Fruit fly (Drosophila melanogaster) whole organism, embryonic: Measurements from ENCODE around the gene GstD10.

Source experiments
- Bgb ChIP-seq: fragments of 200-800 bp; sonication (Bioruptor generic); IDR thresholded peaks from 2 replicates; pipeline ENCODE4 v1.3.6; 2022; ENCODE audit warnings: missing biosample characterization, missing genetic modification characterization; ENCODE audit not compliant: partially characterized antibody
- CG10267 ChIP-seq: fragments of 200-800 bp; sonication (Bioruptor generic); optimal IDR thresholded peaks from 2 replicates; lab custom pipeline; 2018; ENCODE audit warnings: missing biosample characterization, mild to moderate bottlenecking, missing genetic modification characterization, moderate library complexity
- CG12659 ChIP-seq: fragments of 200-800 bp; sonication (Bioruptor generic); optimal IDR thresholded peaks from 3 replicates; lab custom pipeline; 2017; ENCODE audit warnings: mild to moderate bottlenecking, missing biosample characterization, missing genetic modification reagents, missing genetic modification characterization
- CG14667 ChIP-seq: fragments of 200-800 bp; sonication (Bioruptor generic); IDR thresholded peaks from 2 replicates; pipeline ENCODE4 v1.3.6; 2022; ENCODE audit warnings: missing biosample characterization, missing genetic modification characterization
- CG15514 ChIP-seq: fragments of 200-800 bp; sonication (Bioruptor generic); optimal IDR thresholded peaks from 3 replicates; lab custom pipeline; 2017; ENCODE audit warnings: missing biosample characterization, missing genetic modification characterization, mild to moderate bottlenecking, moderate library complexity, missing genetic modification reagents
- CG18764 ChIP-seq: fragments of 200-800 bp; sonication (Bioruptor generic); optimal IDR thresholded peaks from 3 replicates; lab custom pipeline; 2016; ENCODE audit warnings: missing biosample characterization, missing genetic modification characterization
- CG2116 ChIP-seq: fragments of 200-800 bp; sonication (Bioruptor generic); optimal IDR thresholded peaks from 3 replicates; lab custom pipeline; 2018; ENCODE audit warnings: missing biosample characterization, mild to moderate bottlenecking, missing genetic modification characterization
- CG34224 ChIP-seq: fragments of 200-800 bp; sonication (Bioruptor generic); IDR thresholded peaks from 3 replicates; pipeline ENCODE4 v1.3.6; 2022; ENCODE audit warnings: missing biosample characterization, missing genetic modification characterization; ENCODE audit not compliant: partially characterized antibody
- CG4282 ChIP-seq: fragments of 200-800 bp; sonication (Bioruptor generic); optimal IDR thresholded peaks from 2 replicates; lab custom pipeline; 2016; ENCODE audit warnings: missing biosample characterization, missing genetic modification characterization
- CG4360 ChIP-seq: fragments of 200-800 bp; sonication (Bioruptor generic); IDR thresholded peaks from 2 replicates; pipeline ENCODE4 v1.3.6; 2022; ENCODE audit warnings: missing biosample characterization, missing genetic modification characterization
- CG4617 ChIP-seq: fragments of 200-800 bp; sonication (Bioruptor generic); optimal IDR thresholded peaks from 3 replicates; lab custom pipeline; 2016; ENCODE audit warnings: missing biosample characterization, missing genetic modification characterization, borderline replicate concordance
- CG6254 ChIP-seq: fragments of 200-800 bp; sonication (Bioruptor generic); optimal IDR thresholded peaks from 3 replicates; lab custom pipeline; 2017; ENCODE audit warnings: mild to moderate bottlenecking, missing biosample characterization, missing genetic modification reagents, missing genetic modification characterization
- CG6765 ChIP-seq: fragments of 200-800 bp; sonication (Bioruptor generic); optimal IDR thresholded peaks from 3 replicates; lab custom pipeline; 2017; ENCODE audit warnings: missing biosample characterization, mild to moderate bottlenecking, missing genetic modification characterization
- CG6791 ChIP-seq: fragments of 200-800 bp; sonication (Bioruptor generic); IDR thresholded peaks from 3 replicates; pipeline ENCODE4 v1.3.6; 2022; ENCODE audit warnings: missing biosample characterization, missing genetic modification characterization; ENCODE audit not compliant: partially characterized antibody
- CG8478 ChIP-seq: fragments of >200 bp; optimal IDR thresholded peaks from 2 replicates; lab custom pipeline; 2018
- CG9215 ChIP-seq: fragments of 200-800 bp; sonication (Bioruptor generic); IDR thresholded peaks from 2 replicates; pipeline ENCODE4 v1.3.6; 2022; ENCODE audit warnings: missing biosample characterization, missing genetic modification characterization
- CG9876 ChIP-seq: fragments of 200-800 bp; sonication (Bioruptor generic); optimal IDR thresholded peaks from 2 replicates; lab custom pipeline; 2016; ENCODE audit warnings: missing biosample characterization, missing genetic modification characterization
- Dip3 ChIP-seq: fragments of 200-800 bp; sonication (Bioruptor generic); optimal IDR thresholded peaks from 3 replicates; lab custom pipeline; 2016; ENCODE audit warnings: missing biosample characterization, missing genetic modification characterization
- Dll ChIP-seq: fragments of 200-800 bp; sonication (Bioruptor generic); IDR thresholded peaks from 4 replicates; pipeline ENCODE4 v1.3.6; 2022; ENCODE audit warnings: missing biosample characterization, missing genetic modification characterization; ENCODE audit not compliant: partially characterized antibody
- Dref ChIP-seq: fragments of 200-800 bp; sonication (Bioruptor generic); IDR thresholded peaks from 2 replicates; pipeline ENCODE4 v1.3.6; 2022; ENCODE audit warnings: missing biosample characterization, missing genetic modification characterization
- Fer2 ChIP-seq: fragments of 200-800 bp; sonication (Bioruptor generic); optimal IDR thresholded peaks from 2 replicates; lab custom pipeline; 2018; ENCODE audit warnings: missing biosample characterization, mild to moderate bottlenecking, missing genetic modification characterization, moderate library complexity
- HLH4C ChIP-seq: fragments of 200-800 bp; sonication (Bioruptor generic); IDR thresholded peaks from 3 replicates; pipeline ENCODE4 v1.3.6; 2022; ENCODE audit warnings: missing biosample characterization, missing genetic modification characterization; ENCODE audit not compliant: partially characterized antibody
- Hey ChIP-seq: fragments of 200-800 bp; sonication (Bioruptor generic); optimal IDR thresholded peaks from 3 replicates; lab custom pipeline; 2018; ENCODE audit warnings: missing biosample characterization, mild to moderate bottlenecking, missing genetic modification characterization
- Hr51 ChIP-seq, 2 experiments: fragments of 200-800 bp; sonication (Bioruptor generic); optimal IDR thresholded peaks; 2 replicates in 1 of 2; 3 replicates in 1 of 2; lab custom pipeline; 2016 to 2018; ENCODE audit warnings: missing biosample characterization in 2 of 2, missing genetic modification characterization in 2 of 2, mild to moderate bottlenecking in 1 of 2, moderate library complexity in 1 of 2
- Kr ChIP-seq: fragments of 200-800 bp; sonication (Bioruptor generic); optimal IDR thresholded peaks from 2 replicates; lab custom pipeline; 2017; ENCODE audit warnings: missing biosample characterization, mild to moderate bottlenecking, missing genetic modification characterization
- Oaz ChIP-seq: fragments of 200-800 bp; sonication (Bioruptor generic); IDR thresholded peaks from 2 replicates; pipeline ENCODE4 v1.3.6; 2022; ENCODE audit warnings: missing biosample characterization, missing genetic modification characterization
- Side ChIP-seq: fragments of 200-800 bp; sonication (Bioruptor generic); optimal IDR thresholded peaks from 2 replicates; lab custom pipeline; 2016; ENCODE audit warnings: missing biosample characterization, missing genetic modification characterization
- Spps ChIP-seq: fragments of 200-800 bp; sonication (Bioruptor generic); optimal IDR thresholded peaks from 2 replicates; lab custom pipeline; 2018; ENCODE audit warnings: missing biosample characterization, mild to moderate bottlenecking, missing genetic modification characterization
- Trl ChIP-seq, 3 experiments: fragments of >200 bp in 2 of 3; fragments of 200-800 bp in 1 of 3; sonication (Bioruptor generic) in 1 of 3; optimal IDR thresholded peaks; 2 replicates in 1 of 3; 3 replicates in 2 of 3; lab custom pipeline; 2016 to 2017; ENCODE audit warnings: missing biosample characterization in 1 of 3, missing genetic modification characterization in 1 of 3
- YL-1 ChIP-seq: fragments of 200-800 bp; sonication (Bioruptor generic); optimal IDR thresholded peaks from 3 replicates; lab custom pipeline; 2017; ENCODE audit warnings: missing biosample characterization, mild to moderate bottlenecking, missing genetic modification characterization
- al ChIP-seq: fragments of 200-800 bp; sonication (Bioruptor generic); IDR thresholded peaks from 2 replicates; pipeline ENCODE4 v1.3.6; 2022; ENCODE audit warnings: missing biosample characterization, missing genetic modification characterization
- ase ChIP-seq: fragments of 200-800 bp; sonication (Bioruptor generic); IDR thresholded peaks from 3 replicates; pipeline ENCODE4 v1.3.6; 2022; ENCODE audit warnings: missing biosample characterization, missing genetic modification characterization
- bigmax ChIP-seq: fragments of 200-800 bp; sonication (Bioruptor generic); optimal IDR thresholded peaks from 2 replicates; lab custom pipeline; 2018; ENCODE audit warnings: missing biosample characterization, mild to moderate bottlenecking, missing genetic modification characterization
- ci ChIP-seq: fragments of 200-800 bp; sonication (Bioruptor generic); IDR thresholded peaks from 3 replicates; pipeline ENCODE4 v1.3.6; 2022; ENCODE audit warnings: missing biosample characterization, missing genetic modification characterization
- fd102C ChIP-seq: fragments of 200-800 bp; sonication (Bioruptor generic); optimal IDR thresholded peaks from 2 replicates; lab custom pipeline; 2018; ENCODE audit warnings: missing biosample characterization, mild to moderate bottlenecking, missing genetic modification characterization, moderate library complexity
- fru ChIP-seq: fragments of >200 bp; optimal IDR thresholded peaks from 2 replicates; lab custom pipeline; 2017
- gem ChIP-seq: fragments of 200-800 bp; sonication (Bioruptor generic); optimal IDR thresholded peaks from 2 replicates; lab custom pipeline; 2019; ENCODE audit warnings: missing biosample characterization, mild to moderate bottlenecking, missing genetic modification characterization, moderate library complexity
- hbn ChIP-seq: fragments of 200-800 bp; sonication (Bioruptor generic); IDR thresholded peaks from 2 replicates; pipeline ENCODE4 v1.3.6; 2022; ENCODE audit warnings: missing biosample characterization, missing genetic modification characterization; ENCODE audit not compliant: partially characterized antibody
- inv ChIP-seq: fragments of 200-800 bp; sonication (Bioruptor generic); IDR thresholded peaks from 2 replicates; pipeline ENCODE4 v1.3.6; 2022; ENCODE audit warnings: missing biosample characterization, missing genetic modification characterization; ENCODE audit not compliant: partially characterized antibody
- lbe ChIP-seq: fragments of 200-800 bp; sonication (Bioruptor generic); optimal IDR thresholded peaks from 2 replicates; lab custom pipeline; 2016; ENCODE audit warnings: missing biosample characterization, mild to moderate bottlenecking, missing genetic modification characterization
- mam ChIP-seq: fragments of 200-800 bp; sonication (Bioruptor generic); optimal IDR thresholded peaks from 3 replicates; lab custom pipeline; 2016; ENCODE audit warnings: missing biosample characterization, missing genetic modification characterization
- nau ChIP-seq: fragments of 200-800 bp; sonication (Bioruptor generic); optimal IDR thresholded peaks from 3 replicates; lab custom pipeline; 2017; ENCODE audit warnings: missing biosample characterization, mild to moderate bottlenecking, missing genetic modification characterization, missing genetic modification reagents
- nmo ChIP-seq: fragments of 200-800 bp; sonication (Bioruptor generic); optimal IDR thresholded peaks from 2 replicates; lab custom pipeline; 2018; ENCODE audit warnings: missing biosample characterization, mild to moderate bottlenecking, missing genetic modification characterization, moderate library complexity
- onecut ChIP-seq: fragments of 200-800 bp; sonication (Bioruptor generic); IDR thresholded peaks from 2 replicates; pipeline ENCODE4 v1.3.6; 2022; ENCODE audit warnings: missing biosample characterization, missing genetic modification characterization
- repo ChIP-seq: fragments of 200-800 bp; sonication (Bioruptor generic); optimal IDR thresholded peaks from 2 replicates; lab custom pipeline; 2016; ENCODE audit warnings: missing biosample characterization, missing genetic modification characterization
- row ChIP-seq: fragments of 200-800 bp; sonication (Bioruptor generic); IDR thresholded peaks from 3 replicates; pipeline ENCODE4 v1.3.6; 2022; ENCODE audit warnings: missing biosample characterization, missing genetic modification characterization
- ttk ChIP-seq: fragments of 200-800 bp; sonication (Bioruptor generic); IDR thresholded peaks from 2 replicates; pipeline ENCODE4 v2.1.2; 2022; ENCODE audit warnings: missing biosample characterization, missing genetic modification characterization
- vfl ChIP-seq: fragments of 200-800 bp; sonication (Bioruptor generic); optimal IDR thresholded peaks from 2 replicates; lab custom pipeline; 2016; ENCODE audit warnings: missing biosample characterization, missing genetic modification characterization
- z ChIP-seq: fragments of 200-800 bp; sonication (Bioruptor generic); IDR thresholded peaks from 3 replicates; pipeline ENCODE4 v1.3.6; 2022; ENCODE audit warnings: missing biosample characterization, missing genetic modification characterization

The GstD10 gene

DNA sequence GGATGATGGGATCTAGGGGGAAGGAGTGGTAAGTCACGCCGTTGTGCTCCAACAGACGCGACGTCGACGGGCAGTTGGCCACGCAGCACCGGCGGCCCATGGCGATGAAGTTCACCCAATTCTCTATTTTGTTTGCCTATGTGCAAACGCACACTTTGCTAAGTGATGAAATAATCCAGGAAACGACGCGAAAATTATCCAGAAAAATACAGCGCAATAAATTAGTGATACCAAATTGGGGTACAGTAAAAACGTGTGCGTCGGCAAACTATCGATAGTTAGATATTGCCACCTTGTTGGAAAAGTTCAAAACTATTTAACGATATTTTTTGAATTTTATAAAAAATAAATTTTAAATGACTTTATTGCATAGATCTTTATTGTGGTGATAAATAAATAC, 9.5 kb downstream of the GstD10 start, which contains the start of gene MBD-R2 (continued):
- peak; percentile 60 for TF ChIP-seq CG2116 (GFP tag; lab: Kevin White, UChicago)
- TF ChIP-seq Hr51 (GFP tag; optimal IDR thresholded peaks at IDR 0.05; lab: Kevin White, UChicago) = peak in 1 of 2 experiments; percentile 3
- TF ChIP-seq hbn (GFP tag; lab: Robert Waterston, UW) = peak; percentile 71
- TF ChIP-seq row (GFP tag; lab: Robert Waterston, UW) = peak; percentile 69
- TF ChIP-seq CG4360 (GFP tag; lab: Robert Waterston, UW) = no peak
- TF ChIP-seq lbe = peak; percentile 9
- peak; percentile 37; the same call in 2 of the 3 replicates for TF ChIP-seq HLH4C (GFP tag; lab: Robert Waterston, UW)
- TF ChIP-seq CG34224 (GFP tag; lab: Robert Waterston, UW) = peak; percentile 66; the same call in 2 of the 3 replicates
- TF ChIP-seq z = no peak
- no peak for TF ChIP-seq onecut (GFP tag; lab: Robert Waterston, UW)
- no peak for TF ChIP-seq CG4282 (GFP tag; lab: Kevin White, UChicago)
- TF ChIP-seq nmo (GFP tag; lab: Kevin White, UChicago) = peak; percentile 23
- TF ChIP-seq Side = no peak
- TF ChIP-seq CG6791 = 0 out of 3 replicates have a peak, but pooled peaks have one; percentile 34
- no peak for TF ChIP-seq Hey (tag; lab: Kevin White, UChicago)
- TF ChIP-seq YL-1 (GFP tag; lab: Kevin White, UChicago) = peak; percentile 87
- TF ChIP-seq gem (tag; lab: Kevin White, UChicago) = peak; percentile 22
- peak; percentile 78 for TF ChIP-seq Dll
- no peak for TF ChIP-seq CG6765 (GFP tag; lab: Kevin White, UChicago)
- peak; percentile 94 for TF ChIP-seq CG4617 (GFP tag; lab: Kevin White, UChicago)
- TF ChIP-seq mam (GFP tag; lab: Kevin White, UChicago) = no peak
- TF ChIP-seq nau (GFP tag; lab: Kevin White, UChicago) = no peak
- peak; percentile 62 for TF ChIP-seq CG12659 (GFP tag; lab: Kevin White, UChicago)
- TF ChIP-seq CG15514 = peak; percentile 47
- TF ChIP-seq CG10267 (tag; lab: Kevin White, UChicago) = peak; percentile 41

dm6 chr3R:12352003-12352402, 13.5 kb downstream of the GstD10 start, which contains the start of gene CG10041:
TSS of gene CG10041 (minus strand) at chr3R:12352103.
- no peak for TF ChIP-seq CG9876 (GFP tag; lab: Kevin White, UChicago)
- TF ChIP-seq vfl (GFP tag; lab: Kevin White, UChicago) = no peak
- TF ChIP-seq Dip3 (GFP tag; lab: Kevin White, UChicago) = no peak
- no peak for TF ChIP-seq repo
- TF ChIP-seq CG9215 = no peak
- TF ChIP-seq ttk (GFP tag; lab: Robert Waterston, UW) = no peak
- no peak for TF ChIP-seq Dref (GFP tag; lab: Robert Waterston, UW)
- no peak for TF ChIP-seq fru (lab: Kevin White, UChicago)
- no peak for TF ChIP-seq Fer2 (tag; lab: Kevin White, UChicago)

- TF ChIP-seq bigmax (GFP tag; lab: Kevin White, UChicago) (no peak), inv (peak; percentile 93), ci (GFP tag; lab: Robert Waterston, UW) (0 out of 3 replicates have a peak, but pooled peaks have one; percentile 23), CG8478 (lab: Kevin White, UChicago) (no peak), al (GFP tag; lab: Robert Waterston, UW) (peak; percentile 21; the same call in 1 of the 2 replicates), CG18764 (GFP tag; lab: Kevin White, UChicago) (peak; percentile 13), Spps (tag; lab: Kevin White, UChicago) (no peak), Kr (no peak), ase (GFP tag; lab: Robert Waterston, UW) (no peak), CG6254 (GFP tag; lab: Kevin White, UChicago) (no peak), fd102C (no peak), Trl (optimal IDR thresholded peaks at IDR 0.05; lab: Kevin White, UChicago) (no peak), Trl (GFP tag; optimal IDR thresholded peaks at IDR 0.05; lab: Kevin White, UChicago) (peak; percentile 0), CG14667 (GFP tag; lab: Robert Waterston, UW) (no peak), Bgb (GFP tag; lab: Robert Waterston, UW) (peak; percentile 97), YL-1 (GFP tag; lab: Kevin White, UChicago) (peak; percentile 45), Oaz (GFP tag; lab: Robert Waterston, UW) (no peak), lbe (peak; percentile 37)
Measured at dm6 chr3R:12350497-12350896, 15.0 kb downstream of the GstD10 start, which contains the start of gene CG10038. TSS of gene CG10038 (minus strand) at chr3R:12350644.
